Worm (Caenorhabditis elegans) whole organism, L3 larva: ENCODE results near the gene timp-1.

Source experiments
- ama-1 ChIP-seq: fragments of 150-350 bp; optimal IDR thresholded peaks from 2 replicates; lab custom pipeline; 2018
- ceh-82 ChIP-seq: fragments of 150-350 bp; optimal IDR thresholded peaks from 2 replicates; lab custom pipeline; 2014; ENCODE audit warnings: missing biosample characterization, missing genetic modification characterization
- fkh-10 ChIP-seq: sonication (generic microtip); optimal IDR thresholded peaks from 2 replicates; lab custom pipeline; 2017; ENCODE audit warnings: missing biosample characterization, missing genetic modification reagents, missing genetic modification characterization
- nhr-76 ChIP-seq: fragments of 150-350 bp; sonication (generic microtip); optimal IDR thresholded peaks from 5 replicates; lab custom pipeline; 2014; ENCODE audit warnings: missing biosample characterization, missing genetic modification characterization
- unc-39 ChIP-seq: sonication (generic microtip); optimal IDR thresholded peaks from 4 replicates; lab custom pipeline; 2017; ENCODE audit warnings: missing biosample characterization, missing genetic modification characterization

- TF ChIP-seq unc-39 (tag; lab: Kevin White, UChicago) (no peak), ama-1 (lab: Kevin White, UChicago) (peak; percentile 95), fkh-10 (GFP tag; lab: Kevin White, UChicago) (no peak), ceh-82 (peak; percentile 17), nhr-76 (no peak)
Measured at ce11 chrV:8247311-8248105, 40.5 kb downstream of the timp-1 start.
